Worm (Caenorhabditis elegans) whole organism, young adult: Measurements from ENCODE around the gene ztf-30.

ENCODE experiments used
- Y53G8AR.9 ChIP-seq: fragments of 200-800 bp; sonication (Bioruptor generic); conservative IDR thresholded peaks from 2 replicates; pipeline ENCODE4 v1.3.6; 2022; ENCODE audit warnings: missing genetic modification reagents, missing genetic modification characterization, missing compliant biosample characterization
- aptf-3 ChIP-seq: fragments of 200-800 bp; sonication (Bioruptor generic); IDR thresholded peaks from 2 replicates; pipeline ENCODE4 v1.3.6; 2022; ENCODE audit warnings: missing genetic modification characterization, missing compliant biosample characterization
- ccch-3 ChIP-seq: fragments of 200-800 bp; sonication (Bioruptor generic); optimal IDR thresholded peaks from 2 replicates; lab custom pipeline; 2018; ENCODE audit warnings: mild to moderate bottlenecking, missing genetic modification characterization, missing compliant biosample characterization
- hmg-20 ChIP-seq: fragments of 200-800 bp; sonication (Bioruptor generic); IDR thresholded peaks from 2 replicates; pipeline ENCODE4 v1.3.6; 2022; ENCODE audit warnings: missing genetic modification reagents, missing genetic modification characterization, missing compliant biosample characterization
- snpc-1.1 ChIP-seq: sonication (generic microtip); optimal IDR thresholded peaks from 2 replicates; lab custom pipeline; 2017; ENCODE audit warnings: missing genetic modification characterization, mild to moderate bottlenecking, missing compliant biosample characterization, antibody characterized with exemption, moderate library complexity, missing genotype, missing genetic modification reagents; ENCODE audit not compliant: insufficient read depth
- unc-130 ChIP-seq: sonication (generic microtip); optimal IDR thresholded peaks from 2 replicates; lab custom pipeline; 2016; ENCODE audit warnings: missing genetic modification reagents, missing genetic modification characterization, missing compliant biosample characterization
- unc-62 ChIP-seq: fragments of 150-350 bp; optimal IDR thresholded peaks from 2 replicates; lab custom pipeline; 2014; ENCODE audit warnings: missing biosample characterization, missing genetic modification reagents, missing genetic modification characterization

DNA sequence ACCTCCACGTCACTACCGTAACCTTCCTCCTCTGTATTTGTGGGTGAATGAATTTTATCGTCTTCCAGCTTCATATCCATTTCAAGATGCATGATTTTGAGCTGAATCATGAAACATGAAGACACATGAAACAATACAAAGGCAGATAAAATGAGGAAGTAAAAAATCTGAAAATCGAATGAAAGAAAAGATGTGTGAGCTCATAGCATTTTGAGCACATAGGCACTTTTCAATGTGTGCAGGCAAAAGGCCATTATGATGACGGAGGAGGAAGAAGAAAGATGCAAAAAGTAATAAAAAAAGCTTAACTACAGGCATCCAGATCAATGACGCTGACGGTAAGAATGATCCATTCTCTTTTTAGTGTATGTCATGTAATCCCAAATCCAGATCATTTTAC, at the start of gene ztf-30:
- TF ChIP-seq unc-62 (GFP tag; lab: Kevin White, UChicago) (no peak), ccch-3 (GFP tag; lab: Kevin White, UChicago) (no peak), Y53G8AR.9 (GFP tag; lab: Robert Waterston, UW) (no peak), aptf-3 (GFP tag; lab: Robert Waterston, UW) (no peak), unc-130 (no peak), snpc-1.1 (tag; lab: Kevin White, UChicago) (no peak), hmg-20 (no peak)
